Worm (Caenorhabditis elegans) whole organism, L4 larva: ENCODE data around the gene col-126.
"Not testable (repeated sequence)": the region's sequence is repeated elsewhere in the genome, so short reads cannot be mapped to it uniquely, and the experiment has no call there.

Experiments used
- F37D6.2 ChIP-seq: sonication (generic microtip); optimal IDR thresholded peaks from 2 replicates; lab custom pipeline; 2016; ENCODE audit warnings: mild to moderate bottlenecking, missing genetic modification characterization, missing compliant biosample characterization
- ceh-82 ChIP-seq: sonication (generic microtip); optimal IDR thresholded peaks from 2 replicates; lab custom pipeline; 2017; ENCODE audit warnings: missing biosample characterization, missing genetic modification characterization
- fos-1 ChIP-seq: fragments of 150-350 bp; optimal IDR thresholded peaks from 2 replicates; lab custom pipeline; 2014; ENCODE audit warnings: missing biosample characterization, missing genetic modification characterization
- hlh-11 ChIP-seq: fragments of 200-800 bp; sonication (Bioruptor generic); optimal IDR thresholded peaks from 2 replicates; lab custom pipeline; 2018; ENCODE audit warnings: mild to moderate bottlenecking, missing genetic modification characterization, missing compliant biosample characterization
- nhr-25 ChIP-seq: sonication (generic microtip); optimal IDR thresholded peaks from 2 replicates; lab custom pipeline; 2017; ENCODE audit warnings: missing genetic modification characterization, mild to moderate bottlenecking, missing compliant biosample characterization, antibody characterized with exemption, moderate library complexity, borderline replicate concordance; ENCODE audit not compliant: insufficient read depth
- unc-62 ChIP-seq, 3 experiments: fragments of 150-350 bp in 1 of 3; sonication (generic microtip); optimal IDR thresholded peaks in 2 of 3; peaks in 1 of 3; 1 replicate in 1 of 3; 2 replicates in 2 of 3; lab custom pipeline; 2014 to 2017; ENCODE audit warnings: missing biosample characterization in 3 of 3, missing genetic modification characterization in 3 of 3, missing genetic modification reagents in 3 of 3, missing genotype in 1 of 3

- TF ChIP-seq unc-62 (GFP tag; optimal IDR thresholded peaks at IDR 0.05 in 1 of 2; lab: Kevin White, UChicago); unc-62 (tag; optimal IDR thresholded peaks at IDR 0.05; lab: Kevin White, UChicago); nhr-25 (tag; lab: Kevin White, UChicago); F37D6.2 (tag; lab: Kevin White, UChicago); hlh-11 (tag; lab: Kevin White, UChicago); ceh-82 (tag; lab: Kevin White, UChicago); fos-1 (tag; lab: Kevin White, UChicago): not testable (repeated sequence)
Measured at ce11 chrIV:11263101-11263500, at the start of gene col-126.
